Fruit fly (Drosophila melanogaster) whole organism, wandering third instar larva: ENCODE results near the gene CG34325.

Experiments used
- Abd-B ChIP-seq: fragments of >200 bp; optimal IDR thresholded peaks from 2 replicates; lab custom pipeline; 2017; ENCODE audit warnings: missing biosample characterization, missing genetic modification characterization
- GATAd ChIP-seq: sonication (Bioruptor generic); optimal IDR thresholded peaks from 2 replicates; lab custom pipeline; 2016; ENCODE audit warnings: missing biosample characterization, missing genetic modification characterization
- Vsx2 ChIP-seq: fragments of 200-300, 225-300 bp; sonication (Bioruptor generic); optimal IDR thresholded peaks from 2 replicates; lab custom pipeline; 2018; ENCODE audit warnings: missing biosample characterization, missing genetic modification characterization; ENCODE audit not compliant: partially characterized antibody
- dsf ChIP-seq: sonication (Bioruptor generic); optimal IDR thresholded peaks from 2 replicates; lab custom pipeline; 2016; ENCODE audit warnings: missing biosample characterization, missing genetic modification characterization, borderline replicate concordance
- pan ChIP-seq: fragments of >200 bp; optimal IDR thresholded peaks from 2 replicates; lab custom pipeline; 2017
- psq ChIP-seq: fragments of 200-800 bp; sonication (Bioruptor generic); optimal IDR thresholded peaks from 3 replicates; lab custom pipeline; 2017; ENCODE audit warnings: missing biosample characterization, mild to moderate bottlenecking, missing genetic modification characterization, moderate library complexity
- sv ChIP-seq: fragments of 200-800 bp; sonication (Bioruptor generic); optimal IDR thresholded peaks from 3 replicates; lab custom pipeline; 2016; ENCODE audit warnings: missing biosample characterization, missing genetic modification characterization
- tai ChIP-seq: sonication (Bioruptor generic); optimal IDR thresholded peaks from 2 replicates; lab custom pipeline; 2016; ENCODE audit warnings: missing biosample characterization, missing genetic modification characterization

- TF ChIP-seq Abd-B (no peak), psq (GFP tag; lab: Kevin White, UChicago) (no peak), Vsx2 (GFP tag; lab: Kevin White, UChicago) (no peak), pan (no peak), GATAd (GFP tag; lab: Kevin White, UChicago) (no peak), dsf (GFP tag; lab: Kevin White, UChicago) (no peak), tai (GFP tag; lab: Kevin White, UChicago) (no peak), sv (GFP tag; lab: Kevin White, UChicago) (no peak)
Measured at dm6 chrX:16766868-16767431, 45.7 kb upstream of the CG34325 start.
